Worm (Caenorhabditis elegans) whole organism, midembryonic: ENCODE data around the gene scl-7.

Experiments used
- flt-1 ChIP-seq: fragments of 200-800 bp; sonication (Bioruptor generic); IDR thresholded peaks from 2 replicates; pipeline ENCODE4 v1.3.6; 2022; ENCODE audit warnings: missing genetic modification characterization, missing compliant biosample characterization
- med-1 ChIP-seq: sonication (generic microtip); optimal IDR thresholded peaks from 2 replicates; lab custom pipeline; 2017; ENCODE audit warnings: missing genetic modification characterization, mild to moderate bottlenecking, missing compliant biosample characterization, antibody characterized with exemption, missing genetic modification reagents; ENCODE audit not compliant: insufficient read depth
- tab-1 ChIP-seq: fragments of 200-800 bp; sonication (Bioruptor generic); IDR thresholded peaks from 2 replicates; pipeline ENCODE4 v1.3.6; 2022; ENCODE audit warnings: missing genetic modification characterization, missing compliant biosample characterization
- ztf-29 ChIP-seq: fragments of 200-800 bp; sonication (Bioruptor generic); IDR thresholded peaks from 2 replicates; pipeline ENCODE4 v1.3.6; 2022; ENCODE audit warnings: missing genetic modification reagents, missing genetic modification characterization, missing compliant biosample characterization

ce11 chrIV:13079119-13079518 lies 8.9 kb downstream of the scl-7 start, which contains the start of gene C39E9.8:
- TF ChIP-seq flt-1 (no peak), tab-1 (GFP tag; lab: Robert Waterston, UW) (no peak), ztf-29 (GFP tag; lab: Robert Waterston, UW) (no peak), med-1 (GFP tag; lab: Kevin White, UChicago) (no peak)
